Worm (Caenorhabditis elegans) whole organism, L2 larva: ENCODE results near the gene cest-32.

Experiments used
- R02D3.7 ChIP-seq: fragments of 150-350 bp; optimal IDR thresholded peaks from 2 replicates; lab custom pipeline; 2014; ENCODE audit warnings: missing biosample characterization, missing genetic modification characterization
- aly-2 ChIP-seq: fragments of 150-350 bp; optimal IDR thresholded peaks from 2 replicates; lab custom pipeline; 2014; ENCODE audit warnings: missing biosample characterization, missing genetic modification characterization
- ama-1 ChIP-seq: fragments of 150-350 bp; optimal IDR thresholded peaks from 2 replicates; lab custom pipeline; 2018; ENCODE audit warnings: inconsistent platforms
- ceh-82 ChIP-seq: fragments of 150-350 bp; optimal IDR thresholded peaks from 2 replicates; lab custom pipeline; 2014; ENCODE audit warnings: missing biosample characterization, missing genetic modification characterization
- egl-27 ChIP-seq: sonication (generic microtip); optimal IDR thresholded peaks from 3 replicates; lab custom pipeline; 2017; ENCODE audit warnings: missing biosample characterization, missing genetic modification reagents, missing genetic modification characterization
- lin-11 ChIP-seq: fragments of 150-350 bp; sonication (generic microtip); optimal IDR thresholded peaks from 2 replicates; lab custom pipeline; 2014; ENCODE audit warnings: missing biosample characterization, missing genetic modification characterization, inconsistent platforms, mixed read lengths
- lin-13 ChIP-seq: fragments of 150-350 bp; optimal IDR thresholded peaks from 2 replicates; lab custom pipeline; 2014; ENCODE audit warnings: missing biosample characterization, missing genetic modification reagents, missing genetic modification characterization
- mbf-1 ChIP-seq: sonication (generic microtip); optimal IDR thresholded peaks from 2 replicates; lab custom pipeline; 2017; ENCODE audit warnings: missing biosample characterization, missing genetic modification characterization
- mdl-1 ChIP-seq, 2 experiments: fragments of 150-350 bp in 1 of 2; sonication (generic microtip) in 1 of 2; optimal IDR thresholded peaks; 2 replicates each; lab custom pipeline; 2017; ENCODE audit warnings: missing biosample characterization in 2 of 2, missing genetic modification characterization in 2 of 2
- nhr-11 ChIP-seq: fragments of 150-350 bp; optimal IDR thresholded peaks from 2 replicates; lab custom pipeline; 2014; ENCODE audit warnings: missing biosample characterization, missing genetic modification characterization
- peb-1 ChIP-seq: fragments of 150-350 bp; optimal IDR thresholded peaks from 2 replicates; lab custom pipeline; 2014; ENCODE audit warnings: missing biosample characterization, missing genetic modification characterization
- unc-39 ChIP-seq: fragments of 150-350 bp; optimal IDR thresholded peaks from 2 replicates; lab custom pipeline; 2014; ENCODE audit warnings: missing biosample characterization, missing genetic modification characterization
- unc-62 ChIP-seq: fragments of 150-350 bp; optimal IDR thresholded peaks from 2 replicates; lab custom pipeline; 2014; ENCODE audit warnings: missing biosample characterization, missing genetic modification reagents, missing genetic modification characterization
- ztf-11 ChIP-seq: sonication (generic microtip); optimal IDR thresholded peaks from 2 replicates; lab custom pipeline; 2017; ENCODE audit warnings: missing biosample characterization, missing genetic modification characterization

ce11 chrV:5275426-5276007 is 41.8 kb upstream of the cest-32 start:
- TF ChIP-seq unc-39 (no peak), mbf-1 (tag; lab: Kevin White, UChicago) (no peak), lin-11 (tag; lab: Kevin White, UChicago) (no peak), peb-1 (no peak), unc-62 (GFP tag; lab: Kevin White, UChicago) (no peak), ama-1 (lab: Kevin White, UChicago) (no peak), ceh-82 (no peak), ztf-11 (tag; lab: Kevin White, UChicago) (no peak), mdl-1 (tag; optimal IDR thresholded peaks at IDR 0.05; lab: Kevin White, UChicago) (no peak), aly-2 (tag; lab: Kevin White, UChicago) (no peak), nhr-11 (tag; lab: Kevin White, UChicago) (no peak), egl-27 (no peak), lin-13 (GFP tag; lab: Kevin White, UChicago) (no peak), R02D3.7 (no peak)
